Fruit fly (Drosophila melanogaster): ENCODE data around the gene Andorra.

dm6 chrX:18208930-18209477, 29.7 kb upstream of the Andorra start, which contains the start of gene Him:
- TF ChIP-seq CG13204 (GFP tag; optimal IDR thresholded peaks at IDR 0.05) = no peak
- TF ChIP-seq CG34367 (tag; optimal IDR thresholded peaks at IDR 0.05) = no peak
- TF ChIP-seq CG32121 (GFP tag; IDR thresholded peaks at IDR 0.05) = no peak
- no peak for TF ChIP-seq CG4496 (GFP tag; IDR thresholded peaks at IDR 0.05)
- no peak for TF ChIP-seq fd96Ca (GFP tag; IDR thresholded peaks at IDR 0.05)
- no peak for TF ChIP-seq CG12605 (GFP tag; IDR thresholded peaks at IDR 0.05)
- no peak for TF ChIP-seq CG9948 (tag; optimal IDR thresholded peaks at IDR 0.05)
